Worm (Caenorhabditis elegans): ENCODE results near the gene F09E5.3.

The F09E5.3 gene

ce11 chrII:5373275-5374047, at the start of gene F09E5.3, which contains the start of gene agt-2:
TSS of gene F09E5.3 (plus strand) at chrII:5373997.
TSS of gene agt-2 (minus strand) at chrII:5373827.
- TF ChIP-seq him-1 (tag; optimal IDR thresholded peaks at IDR 0.05) (no peak), dao-5 (tag; optimal IDR thresholded peaks at IDR 0.05) (no peak), W03F9.2 (tag; optimal IDR thresholded peaks at IDR 0.05) (peak; percentile 89)

- TF ChIP-seq W03F9.2 (tag; optimal IDR thresholded peaks at IDR 0.05) (no peak), him-1 (tag; optimal IDR thresholded peaks at IDR 0.05) (no peak), dao-5 (tag; optimal IDR thresholded peaks at IDR 0.05) (no peak)
Measured at ce11 chrII:5324653-5325052, 49.1 kb upstream of the F09E5.3 start.

ce11 chrII:5326024-5326627, 47.7 kb upstream of the F09E5.3 start:
- TF ChIP-seq him-1 (tag; optimal IDR thresholded peaks at IDR 0.05), result peak; percentile 74
- no peak for TF ChIP-seq W03F9.2 (tag; optimal IDR thresholded peaks at IDR 0.05)

ce11 chrII:5326891-5327290, 46.9 kb upstream of the F09E5.3 start:
- TF ChIP-seq W03F9.2 (tag; optimal IDR thresholded peaks at IDR 0.05), result no peak
- no peak for TF ChIP-seq him-1 (tag; optimal IDR thresholded peaks at IDR 0.05)
- TF ChIP-seq dao-5 (tag; optimal IDR thresholded peaks at IDR 0.05), result no peak

ce11 chrII:5328912-5329311, 44.9 kb upstream of the F09E5.3 start:
- no peak for TF ChIP-seq W03F9.2 (tag; optimal IDR thresholded peaks at IDR 0.05)
- TF ChIP-seq dao-5 (tag; optimal IDR thresholded peaks at IDR 0.05), result no peak
- TF ChIP-seq him-1 (tag; optimal IDR thresholded peaks at IDR 0.05), result no peak

ce11 chrII:5330206-5330686, 43.6 kb upstream of the F09E5.3 start:
- TF ChIP-seq W03F9.2 (tag; optimal IDR thresholded peaks at IDR 0.05), result peak; percentile 25
- no peak for TF ChIP-seq dao-5 (tag; optimal IDR thresholded peaks at IDR 0.05)

- no peak for TF ChIP-seq him-1 (tag; optimal IDR thresholded peaks at IDR 0.05)
- TF ChIP-seq dao-5 (tag; optimal IDR thresholded peaks at IDR 0.05), result no peak
- no peak for TF ChIP-seq W03F9.2 (tag; optimal IDR thresholded peaks at IDR 0.05)
Measured at ce11 chrII:5331677-5332303, 42.0 kb upstream of the F09E5.3 start.

- TF ChIP-seq him-1 (tag; optimal IDR thresholded peaks at IDR 0.05), result no peak
- no peak for TF ChIP-seq W03F9.2 (tag; optimal IDR thresholded peaks at IDR 0.05)
- no peak for TF ChIP-seq dao-5 (tag; optimal IDR thresholded peaks at IDR 0.05)
Measured at ce11 chrII:5332345-5333124, 41.3 kb upstream of the F09E5.3 start.

- TF ChIP-seq him-1 (tag; optimal IDR thresholded peaks at IDR 0.05), result no peak
- TF ChIP-seq W03F9.2 (tag; optimal IDR thresholded peaks at IDR 0.05), result no peak
- no peak for TF ChIP-seq dao-5 (tag; optimal IDR thresholded peaks at IDR 0.05)
Measured at ce11 chrII:5333729-5334255, 40.0 kb upstream of the F09E5.3 start.

- TF ChIP-seq dao-5 (tag; optimal IDR thresholded peaks at IDR 0.05), result no peak
- no peak for TF ChIP-seq him-1 (tag; optimal IDR thresholded peaks at IDR 0.05)
- TF ChIP-seq W03F9.2 (tag; optimal IDR thresholded peaks at IDR 0.05), result no peak
Measured at ce11 chrII:5334628-5335027, 39.2 kb upstream of the F09E5.3 start.

ce11 chrII:5335370-5336034, 38.3 kb upstream of the F09E5.3 start:
- no peak for TF ChIP-seq W03F9.2 (tag; optimal IDR thresholded peaks at IDR 0.05)
- no peak for TF ChIP-seq him-1 (tag; optimal IDR thresholded peaks at IDR 0.05)
- no peak for TF ChIP-seq dao-5 (tag; optimal IDR thresholded peaks at IDR 0.05)

- TF ChIP-seq dao-5 (tag; optimal IDR thresholded peaks at IDR 0.05) (peak; percentile 2), W03F9.2 (tag; optimal IDR thresholded peaks at IDR 0.05) (no peak), him-1 (tag; optimal IDR thresholded peaks at IDR 0.05) (peak; percentile 70)
Measured at ce11 chrII:5336035-5336376, 37.8 kb upstream of the F09E5.3 start.

Measured in whole organism, L4/young adult.